Worm (Caenorhabditis elegans) whole organism, midembryonic: ENCODE measurements around the gene ceh-38.
"Not testable (repeated sequence)": the region's sequence is repeated elsewhere in the genome, so short reads cannot be mapped to it uniquely, and the experiment has no call there.

Experiments used
- T22C8.4 ChIP-seq: fragments of 200-800 bp; sonication (Bioruptor generic); IDR thresholded peaks from 2 replicates; pipeline ENCODE4 v1.3.6; 2022; ENCODE audit warnings: missing genetic modification characterization, missing compliant biosample characterization
- cog-1 ChIP-seq: sonication (generic microtip); optimal IDR thresholded peaks from 2 replicates; lab custom pipeline; 2016; ENCODE audit warnings: missing genetic modification characterization, missing compliant biosample characterization
- flt-1 ChIP-seq: fragments of 200-800 bp; sonication (Bioruptor generic); IDR thresholded peaks from 2 replicates; pipeline ENCODE4 v1.3.6; 2022; ENCODE audit warnings: missing genetic modification characterization, missing compliant biosample characterization
- klf-2 ChIP-seq: fragments of 200-800 bp; sonication (Bioruptor generic); conservative IDR thresholded peaks from 2 replicates; pipeline ENCODE4 v1.3.6; 2022; ENCODE audit warnings: missing genetic modification reagents, missing genetic modification characterization, missing compliant biosample characterization
- med-1 ChIP-seq: sonication (generic microtip); optimal IDR thresholded peaks from 2 replicates; lab custom pipeline; 2017; ENCODE audit warnings: missing genetic modification characterization, mild to moderate bottlenecking, missing compliant biosample characterization, antibody characterized with exemption, missing genetic modification reagents; ENCODE audit not compliant: insufficient read depth
- ref-1 ChIP-seq: fragments of 200-800 bp; sonication (Bioruptor generic); conservative IDR thresholded peaks from 2 replicates; pipeline ENCODE4 v1.3.6; 2022; ENCODE audit warnings: missing genetic modification reagents, missing genetic modification characterization, missing compliant biosample characterization
- tab-1 ChIP-seq: fragments of 200-800 bp; sonication (Bioruptor generic); IDR thresholded peaks from 2 replicates; pipeline ENCODE4 v1.3.6; 2022; ENCODE audit warnings: missing genetic modification characterization, missing compliant biosample characterization
- ztf-23 ChIP-seq: fragments of 200-800 bp; sonication (Bioruptor generic); IDR thresholded peaks from 2 replicates; pipeline ENCODE4 v1.3.6; 2022; ENCODE audit warnings: missing genetic modification reagents, missing genetic modification characterization, missing compliant biosample characterization
- ztf-29 ChIP-seq: fragments of 200-800 bp; sonication (Bioruptor generic); IDR thresholded peaks from 2 replicates; pipeline ENCODE4 v1.3.6; 2022; ENCODE audit warnings: missing genetic modification reagents, missing genetic modification characterization, missing compliant biosample characterization

Gene ceh-38

DNA sequence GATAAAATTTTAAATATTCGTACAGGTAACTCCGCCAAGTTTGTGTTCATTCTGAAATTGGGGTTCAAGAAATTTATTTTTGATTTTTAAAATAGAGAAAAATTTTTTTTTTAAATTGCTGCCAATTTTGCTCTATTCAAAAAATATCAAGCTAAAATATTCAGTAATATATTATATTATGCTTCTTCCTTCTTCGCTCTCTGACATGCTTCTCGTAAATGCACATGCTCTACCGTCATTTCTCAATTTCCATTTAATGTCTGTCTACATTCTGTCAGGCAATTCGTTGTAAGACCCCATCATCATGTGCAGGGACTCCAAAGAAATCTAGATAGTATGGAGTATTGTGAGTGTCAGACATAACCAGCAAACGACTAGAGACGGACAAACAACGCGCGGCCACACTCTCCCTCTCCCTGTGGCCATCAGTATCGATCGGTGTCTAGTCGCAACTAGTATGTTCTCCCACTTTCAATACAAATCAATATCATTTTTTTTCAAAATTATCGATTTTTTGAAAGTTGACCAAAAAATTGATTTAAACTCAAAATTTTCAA, at the start of gene ceh-38, which contains the start of gene malt-1:
Gene ceh-38, plus strand, starts transcription at position 277 of the 557 bp plus-strand sequence.
Gene malt-1, minus strand, starts transcription at position 51 of the 557 bp plus-strand sequence.
- TF ChIP-seq ztf-23: no peak
- TF ChIP-seq med-1 (GFP tag; lab: Kevin White, UChicago): no peak
- TF ChIP-seq tab-1: no peak
- TF ChIP-seq flt-1 (GFP tag; lab: Robert Waterston, UW): peak; percentile 70; the same call in 1 of the 2 replicates
- no peak for TF ChIP-seq ref-1
- no peak for TF ChIP-seq ztf-29
- TF ChIP-seq cog-1 (tag; lab: Kevin White, UChicago): peak; percentile 91
- TF ChIP-seq klf-2 (GFP tag; lab: Robert Waterston, UW): no peak
- peak; percentile 100 for TF ChIP-seq T22C8.4 (GFP tag; lab: Robert Waterston, UW)

DNA sequence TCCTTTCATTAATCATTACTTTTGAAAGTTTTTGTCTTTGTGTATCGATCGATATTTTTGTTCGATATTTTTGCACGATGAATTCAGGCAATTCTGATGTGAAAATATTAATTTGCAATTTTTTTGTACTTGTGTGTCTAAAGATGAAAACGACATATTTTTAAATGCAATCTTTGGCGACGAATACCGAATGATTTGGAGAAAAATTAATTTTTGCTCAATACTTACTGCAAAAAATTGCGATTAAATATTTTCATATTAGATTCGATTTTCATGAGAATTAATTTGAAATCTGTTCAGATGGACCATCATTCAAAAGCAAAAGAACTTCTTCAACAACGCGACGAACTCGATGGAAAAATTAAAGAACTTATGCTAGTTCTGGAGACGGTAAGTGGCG, 49.5 kb upstream of the ceh-38 start, which contains the start of gene psmd-9:
Gene psmd-9, plus strand, starts transcription at position 301 of the 400 bp plus-strand sequence.
- TF ChIP-seq klf-2 (GFP tag; lab: Robert Waterston, UW) (no peak), ztf-29 (no peak)

DNA sequence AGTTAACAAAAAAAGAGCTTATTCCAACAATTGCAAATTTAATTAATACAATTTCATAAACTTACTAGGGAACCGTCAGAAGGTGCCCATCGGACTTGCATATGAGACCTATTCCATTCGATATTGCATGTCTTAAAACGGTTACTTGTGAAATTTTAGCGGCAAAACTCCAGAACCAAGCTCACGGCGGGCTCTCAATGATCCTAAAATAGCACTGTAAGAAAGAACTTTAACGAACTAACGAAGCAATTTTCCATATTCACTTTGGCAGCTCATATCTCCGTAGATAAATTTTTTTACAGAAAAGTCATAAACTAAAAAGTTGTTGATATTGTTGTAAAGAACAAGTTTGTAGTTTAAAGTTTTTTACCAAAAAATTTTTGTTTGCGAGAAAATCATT, 43.7 kb upstream of the ceh-38 start, which contains the start of gene B0252.3:
Gene B0252.3, minus strand, starts transcription at position 101 of the 400 bp plus-strand sequence.
- not testable (repeated sequence) for TF ChIP-seq cog-1 (tag; lab: Kevin White, UChicago); ref-1; flt-1 (GFP tag; lab: Robert Waterston, UW)

DNA sequence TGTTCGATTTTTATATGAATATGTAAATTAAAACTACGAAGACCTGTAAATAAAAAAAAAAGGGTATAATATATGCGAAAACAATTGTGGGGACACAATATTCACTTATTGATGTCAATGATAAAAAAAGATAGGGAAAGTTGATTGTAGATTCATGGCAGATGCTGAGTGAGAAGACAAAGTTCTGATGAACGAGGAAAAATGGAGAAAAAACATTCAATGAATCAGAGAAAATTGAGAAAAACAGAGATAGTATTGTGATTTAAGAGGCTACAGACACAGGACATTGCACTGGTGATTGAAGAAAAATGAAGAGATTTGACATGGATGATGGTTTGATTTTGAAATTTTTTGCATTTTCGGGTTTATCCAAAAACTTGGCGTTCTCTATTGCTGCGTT, 42.6 kb upstream of the ceh-38 start:
- TF ChIP-seq med-1 (GFP tag; lab: Kevin White, UChicago): no peak

DNA sequence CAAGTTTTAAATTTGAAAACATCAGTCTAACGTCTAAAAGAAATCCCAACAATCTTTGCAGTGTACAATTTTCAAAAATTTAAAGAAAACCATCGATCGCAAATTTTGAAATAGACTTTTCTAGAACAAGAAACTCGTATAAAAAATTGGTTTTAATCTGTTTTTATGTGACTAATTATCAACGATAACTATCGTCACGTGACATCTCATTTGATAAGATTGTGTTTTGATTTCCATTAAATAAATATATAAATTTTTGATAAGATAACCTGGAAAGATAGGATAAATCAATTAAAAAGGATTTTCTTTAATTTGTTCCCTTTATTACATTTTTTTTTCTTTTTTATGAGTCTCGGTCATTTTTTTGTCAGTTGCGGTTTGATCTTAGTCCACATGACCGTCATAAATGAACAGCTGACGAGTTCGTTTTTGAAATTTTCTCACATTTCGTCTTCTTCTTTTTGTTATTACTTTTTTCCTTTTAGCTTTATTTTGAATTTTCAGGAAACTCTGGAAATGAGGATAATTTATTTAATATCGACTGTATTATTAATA, 41.7 kb upstream of the ceh-38 start, which contains the start of gene asm-1:
Gene asm-1, plus strand, starts transcription at position 505 of the 555 bp plus-strand sequence.
- TF ChIP-seq tab-1 (no peak), ztf-23 (no peak), ztf-29 (no peak), med-1 (GFP tag; lab: Kevin White, UChicago) (no peak)

DNA sequence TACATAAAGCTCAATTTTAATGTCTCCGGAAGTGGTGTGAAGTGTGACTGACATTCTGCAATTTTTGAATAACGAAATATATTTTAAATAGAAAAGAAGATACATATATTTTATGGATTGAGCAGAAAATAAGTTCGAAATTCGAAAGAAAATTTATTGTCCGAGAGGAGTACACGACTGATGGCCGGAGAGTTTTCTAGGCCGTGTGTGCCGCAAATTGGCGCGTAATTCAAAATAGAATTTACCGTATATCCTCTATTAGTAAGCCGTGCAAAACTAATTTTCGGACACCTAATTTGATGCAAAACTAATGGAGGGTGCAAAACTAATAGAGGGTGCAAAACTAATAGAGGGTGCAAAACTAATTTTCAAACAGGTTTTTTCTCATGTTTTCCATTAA, 38.0 kb upstream of the ceh-38 start, which contains the start of gene cyn-10:
Gene cyn-10, minus strand, starts transcription at position 57 of the 400 bp plus-strand sequence.
- peak; percentile 52 for TF ChIP-seq cog-1 (tag; lab: Kevin White, UChicago)
- no peak for TF ChIP-seq T22C8.4 (GFP tag; lab: Robert Waterston, UW)
- TF ChIP-seq ztf-23: peak; percentile 90
- 0 out of 2 replicates have a peak, but pooled peaks have one; percentile 42 for TF ChIP-seq ref-1
- TF ChIP-seq tab-1: no peak
- peak; percentile 92 for TF ChIP-seq flt-1 (GFP tag; lab: Robert Waterston, UW)
- TF ChIP-seq med-1 (GFP tag; lab: Kevin White, UChicago): no peak
- TF ChIP-seq klf-2 (GFP tag; lab: Robert Waterston, UW): peak; percentile 82

DNA sequence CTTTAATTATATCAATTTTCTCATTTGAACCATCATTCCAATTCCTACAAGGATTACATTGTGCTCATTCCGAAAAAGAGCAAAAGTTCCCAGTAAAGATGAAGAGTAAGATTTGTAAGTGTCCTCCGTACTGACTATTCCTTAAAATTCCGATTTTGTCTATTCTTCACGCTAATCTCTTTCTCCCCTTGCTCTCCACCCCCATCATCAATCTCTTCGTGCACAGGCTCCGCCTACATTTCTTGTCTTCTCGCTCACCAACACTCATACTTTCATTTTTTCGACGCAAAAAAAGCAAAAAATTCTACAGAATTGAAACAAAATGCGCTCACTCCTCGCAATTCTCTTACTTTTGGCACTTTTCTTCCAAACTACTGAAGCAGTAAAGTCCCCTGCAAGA, 35.5 kb upstream of the ceh-38 start, which contains the start of gene B0252.8:
Gene B0252.8, plus strand, starts transcription at position 292 of the 400 bp plus-strand sequence.
- TF ChIP-seq tab-1: no peak
- no peak for TF ChIP-seq ztf-29
- TF ChIP-seq klf-2 (GFP tag; lab: Robert Waterston, UW): no peak
- TF ChIP-seq ztf-23: no peak
- no peak for TF ChIP-seq ref-1

DNA sequence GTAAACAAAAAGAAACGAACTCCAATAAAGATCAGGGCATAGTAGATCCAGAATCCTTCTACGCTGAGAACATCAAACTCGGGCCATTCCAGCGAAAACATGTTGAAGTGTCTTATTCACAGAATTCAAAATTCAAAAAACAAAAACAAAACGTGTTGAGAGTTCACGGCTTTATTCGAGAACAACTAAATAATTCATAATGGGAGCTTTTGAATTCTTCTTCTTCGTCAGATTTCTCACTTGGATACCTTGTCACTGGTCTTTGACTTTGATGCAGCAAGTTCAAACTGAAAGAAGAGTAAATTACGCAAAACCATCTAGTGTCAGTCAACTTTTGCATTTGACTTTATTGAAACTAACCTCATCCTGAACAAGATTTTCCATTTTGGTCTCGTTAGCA, 33.6 kb upstream of the ceh-38 start, which contains the start of gene B0252.11:
Gene B0252.11, minus strand, starts transcription at position 101 of the 400 bp plus-strand sequence.
- TF ChIP-seq ref-1 (no peak), tab-1 (no peak), flt-1 (GFP tag; lab: Robert Waterston, UW) (no peak), ztf-29 (no peak), cog-1 (tag; lab: Kevin White, UChicago) (no peak), ztf-23 (no peak), med-1 (GFP tag; lab: Kevin White, UChicago) (no peak), klf-2 (GFP tag; lab: Robert Waterston, UW) (no peak), T22C8.4 (GFP tag; lab: Robert Waterston, UW) (no peak)

DNA sequence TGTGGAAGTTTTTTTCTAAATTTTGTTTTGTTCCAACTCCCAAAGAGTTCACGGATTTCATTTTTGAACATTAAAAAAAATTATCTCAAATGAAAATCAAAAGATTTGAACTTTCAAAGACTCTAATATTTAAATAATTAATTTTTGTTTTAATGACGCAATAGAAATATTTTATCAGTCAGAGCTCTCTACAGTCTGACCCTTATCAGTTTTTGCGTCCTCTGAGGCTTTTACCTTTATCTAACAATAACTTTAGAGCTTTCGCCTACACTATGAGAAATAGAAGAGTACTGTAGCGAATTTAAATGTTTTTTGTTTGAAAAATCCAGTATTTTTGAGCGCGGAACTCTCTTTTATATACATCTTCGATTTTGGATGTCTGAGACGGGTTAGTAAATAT, 32.5 kb upstream of the ceh-38 start, which contains the start of gene B0252.5:
Gene B0252.5, minus strand, starts transcription at position 17 of the 400 bp plus-strand sequence.
- TF ChIP-seq ztf-23 (no peak), klf-2 (GFP tag; lab: Robert Waterston, UW) (no peak), cog-1 (tag; lab: Kevin White, UChicago) (no peak), flt-1 (GFP tag; lab: Robert Waterston, UW) (no peak), ref-1 (no peak), tab-1 (no peak), med-1 (GFP tag; lab: Kevin White, UChicago) (no peak), T22C8.4 (GFP tag; lab: Robert Waterston, UW) (no peak), ztf-29 (no peak)

DNA sequence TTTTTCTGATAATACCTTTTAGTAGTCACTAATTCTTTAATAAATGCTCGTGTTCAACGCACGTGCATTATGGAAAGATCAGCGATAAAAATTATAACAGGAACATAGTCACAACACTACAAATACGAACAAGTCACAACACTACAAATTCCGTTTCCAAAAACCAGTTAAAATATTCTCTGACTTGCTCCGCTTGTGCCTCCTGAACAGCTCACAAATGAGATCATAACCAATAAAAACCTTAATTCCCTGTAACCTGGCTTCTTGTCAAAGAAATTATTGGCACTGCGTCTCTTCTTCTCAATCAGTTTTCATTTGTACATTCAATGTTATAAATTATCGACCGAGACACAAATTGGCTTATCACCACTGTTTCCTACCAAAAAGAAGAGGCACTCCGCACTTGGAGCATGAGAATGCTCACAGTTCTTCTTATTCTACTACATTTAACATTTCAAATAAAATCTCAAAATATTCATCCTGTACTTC, 31.9 kb upstream of the ceh-38 start, which contains the start of gene B0252.1:
Gene B0252.1, plus strand, starts transcription at position 318 of the 489 bp plus-strand sequence.
- no peak for TF ChIP-seq ref-1
- no peak for TF ChIP-seq ztf-23
- no peak for TF ChIP-seq T22C8.4 (GFP tag; lab: Robert Waterston, UW)
- no peak for TF ChIP-seq flt-1 (GFP tag; lab: Robert Waterston, UW)
